Worm (Caenorhabditis elegans) whole organism, young adult: ENCODE measurements around the gene C50H11.13.

Experiments
- B0019.2 ChIP-seq: fragments of 200-800 bp; sonication (Bioruptor generic); conservative IDR thresholded peaks from 2 replicates; pipeline ENCODE4 v1.3.6; 2022; ENCODE audit warnings: missing genetic modification reagents, missing genetic modification characterization, missing compliant biosample characterization
- C06A6.2 ChIP-seq: fragments of 200-800 bp; sonication (Bioruptor generic); conservative IDR thresholded peaks from 2 replicates; pipeline ENCODE4 v1.3.6; 2022; ENCODE audit warnings: missing genetic modification characterization, missing compliant biosample characterization
- D2030.7 ChIP-seq: fragments of 200-800 bp; sonication (Bioruptor generic); IDR thresholded peaks from 2 replicates; pipeline ENCODE4 v1.3.6; 2022; ENCODE audit warnings: missing genetic modification reagents, missing genetic modification characterization, missing compliant biosample characterization
- F23B12.7 ChIP-seq: sonication (generic microtip); optimal IDR thresholded peaks from 2 replicates; lab custom pipeline; 2017; ENCODE audit warnings: missing genetic modification characterization, mild to moderate bottlenecking, missing compliant biosample characterization, antibody characterized with exemption, moderate library complexity; ENCODE audit not compliant: insufficient read depth
- F33H1.4 ChIP-seq: fragments of 200-800 bp; sonication (Bioruptor generic); IDR thresholded peaks from 2 replicates; pipeline ENCODE4 v1.3.6; 2022; ENCODE audit warnings: missing genetic modification reagents, missing genetic modification characterization, missing compliant biosample characterization
- F39B2.1 ChIP-seq: fragments of 200-800 bp; sonication (Bioruptor generic); IDR thresholded peaks from 2 replicates; pipeline ENCODE4 v1.3.6; 2022; ENCODE audit warnings: missing genetic modification reagents, missing genetic modification characterization, missing compliant biosample characterization
- F49E8.2 ChIP-seq: sonication (generic microtip); optimal IDR thresholded peaks from 3 replicates; lab custom pipeline; 2017; ENCODE audit warnings: missing genetic modification characterization, mild to moderate bottlenecking, missing compliant biosample characterization, antibody characterized with exemption, moderate library complexity; ENCODE audit not compliant: insufficient read depth
- F52B5.7 ChIP-seq: sonication (generic microtip); optimal IDR thresholded peaks from 2 replicates; lab custom pipeline; 2016; ENCODE audit warnings: mild to moderate bottlenecking, missing genetic modification characterization, missing compliant biosample characterization
- F57C9.4 ChIP-seq: sonication (generic microtip); optimal IDR thresholded peaks from 2 replicates; lab custom pipeline; 2017; ENCODE audit warnings: mild to moderate bottlenecking, missing genetic modification characterization, missing compliant biosample characterization
- akir-1 ChIP-seq: fragments of 200-800 bp; sonication (Bioruptor generic); optimal IDR thresholded peaks from 2 replicates; lab custom pipeline; 2018; ENCODE audit warnings: mild to moderate bottlenecking, missing genetic modification characterization, moderate library complexity, missing compliant biosample characterization
- aptf-2 ChIP-seq: fragments of 200-800 bp; sonication (Bioruptor generic); conservative IDR thresholded peaks from 2 replicates; pipeline ENCODE4 v1.3.6; 2022; ENCODE audit warnings: missing genetic modification reagents, missing genetic modification characterization, missing compliant biosample characterization
- ccch-3 ChIP-seq: fragments of 200-800 bp; sonication (Bioruptor generic); optimal IDR thresholded peaks from 2 replicates; lab custom pipeline; 2018; ENCODE audit warnings: mild to moderate bottlenecking, missing genetic modification characterization, missing compliant biosample characterization
- cebp-1 ChIP-seq, 2 experiments: fragments of 200-800 bp in 1 of 2; sonication (Bioruptor generic) in 1 of 2; sonication (generic microtip) in 1 of 2; IDR thresholded peaks in 1 of 2; optimal IDR thresholded peaks in 1 of 2; 2 replicates each; pipeline versions ENCODE4 v1.3.6 to Lab custom; 2017 to 2022; ENCODE audit warnings: missing compliant biosample characterization in 2 of 2, missing genetic modification characterization in 2 of 2, mild to moderate bottlenecking in 1 of 2, missing genetic modification reagents in 1 of 2, moderate library complexity in 1 of 2
- ceh-27 ChIP-seq: fragments of 200-800 bp; sonication (Bioruptor generic); optimal IDR thresholded peaks from 2 replicates; lab custom pipeline; 2018; ENCODE audit warnings: mild to moderate bottlenecking, missing genetic modification characterization, moderate library complexity, missing compliant biosample characterization
- ceh-79 ChIP-seq: sonication (generic microtip); optimal IDR thresholded peaks from 2 replicates; lab custom pipeline; 2017; ENCODE audit warnings: mild to moderate bottlenecking, missing genetic modification characterization, missing compliant biosample characterization
- ceh-91 ChIP-seq: fragments of 200-800 bp; sonication (Bioruptor generic); IDR thresholded peaks from 2 replicates; pipeline ENCODE4 v1.3.6; 2022; ENCODE audit warnings: missing genetic modification reagents, missing genetic modification characterization, missing compliant biosample characterization
- chd-7 ChIP-seq: sonication (generic microtip); optimal IDR thresholded peaks from 2 replicates; lab custom pipeline; 2016; ENCODE audit warnings: mild to moderate bottlenecking, missing genetic modification characterization, moderate library complexity, missing compliant biosample characterization
- efl-1 ChIP-seq: fragments of 150-350 bp; optimal IDR thresholded peaks from 2 replicates; lab custom pipeline; 2014; ENCODE audit warnings: missing biosample characterization, missing genetic modification reagents, missing genetic modification characterization
- egl-44 ChIP-seq: fragments of 200-800 bp; sonication (Bioruptor generic); IDR thresholded peaks from 2 replicates; pipeline ENCODE4 v1.3.6; 2022; ENCODE audit warnings: missing genetic modification reagents, missing genetic modification characterization, missing compliant biosample characterization
- egrh-3 ChIP-seq: fragments of 200-800 bp; sonication (Bioruptor generic); IDR thresholded peaks from 2 replicates; pipeline ENCODE4 v1.3.6; 2022; ENCODE audit warnings: missing genetic modification reagents, missing genetic modification characterization, missing compliant biosample characterization
- ekl-4 ChIP-seq: fragments of 200-800 bp; sonication (Bioruptor generic); IDR thresholded peaks from 2 replicates; pipeline ENCODE4 v1.3.6; 2022; ENCODE audit warnings: missing genetic modification reagents, missing genetic modification characterization, missing compliant biosample characterization
- lin-54 ChIP-seq: fragments of 200-800 bp; sonication (Bioruptor generic); optimal IDR thresholded peaks from 2 replicates; lab custom pipeline; 2018; ENCODE audit warnings: mild to moderate bottlenecking, missing genetic modification characterization, missing compliant biosample characterization
- madf-10 ChIP-seq: sonication (generic microtip); optimal IDR thresholded peaks from 2 replicates; lab custom pipeline; 2016; ENCODE audit warnings: mild to moderate bottlenecking, missing genetic modification characterization, missing compliant biosample characterization
- madf-8 ChIP-seq: fragments of 200-800 bp; sonication (Bioruptor generic); conservative IDR thresholded peaks from 2 replicates; pipeline ENCODE4 v1.3.6; 2022; ENCODE audit warnings: missing genetic modification reagents, missing genetic modification characterization, missing compliant biosample characterization
- mcd-1 ChIP-seq: fragments of 200-800 bp; sonication (Bioruptor generic); IDR thresholded peaks from 2 replicates; pipeline ENCODE4 v1.3.6; 2022; ENCODE audit warnings: missing genetic modification reagents, missing genetic modification characterization, missing compliant biosample characterization
- mel-28 ChIP-seq: sonication (generic microtip); optimal IDR thresholded peaks from 2 replicates; lab custom pipeline; 2016; ENCODE audit warnings: borderline replicate concordance, mild to moderate bottlenecking, missing genetic modification characterization, missing compliant biosample characterization
- mes-4 ChIP-seq: sonication (generic microtip); optimal IDR thresholded peaks from 2 replicates; lab custom pipeline; 2016; ENCODE audit warnings: missing genotype, missing genetic modification characterization, missing compliant biosample characterization
- nfyb-1 ChIP-seq: fragments of 200-800 bp; sonication (Bioruptor generic); IDR thresholded peaks from 2 replicates; pipeline ENCODE4 v1.3.6; 2022; ENCODE audit warnings: missing genetic modification reagents, missing genetic modification characterization, missing compliant biosample characterization
- nhr-80 ChIP-seq: sonication (generic microtip); optimal IDR thresholded peaks from 2 replicates; lab custom pipeline; 2016; ENCODE audit warnings: missing genetic modification characterization, missing compliant biosample characterization
- pbrm-1 ChIP-seq: fragments of 200-800 bp; sonication (Bioruptor generic); IDR thresholded peaks from 2 replicates; pipeline ENCODE4 v1.3.6; 2022; ENCODE audit warnings: missing genetic modification reagents, missing genetic modification characterization, missing compliant biosample characterization
- repo-1 ChIP-seq: sonication (generic microtip); optimal IDR thresholded peaks from 2 replicates; lab custom pipeline; 2017; ENCODE audit warnings: mild to moderate bottlenecking, missing genetic modification characterization, missing compliant biosample characterization
- snpc-4 ChIP-seq, 5 experiments: fragments of 150-350 bp in 1 of 5; sonication (generic microtip) in 4 of 5; optimal IDR thresholded peaks; 2 replicates each; lab custom pipeline; 2014 to 2018; ENCODE audit warnings: missing genetic modification characterization in 5 of 5, missing biosample characterization in 3 of 5, antibody characterized with exemption in 2 of 5, mild to moderate bottlenecking in 2 of 5, missing compliant biosample characterization in 2 of 5, missing genotype in 2 of 5, moderate library complexity in 2 of 5, missing genetic modification reagents in 1 of 5
- tbp1 ChIP-seq: fragments of 200-800 bp; sonication (Bioruptor generic); optimal IDR thresholded peaks from 2 replicates; lab custom pipeline; 2018; ENCODE audit warnings: mild to moderate bottlenecking, missing genetic modification characterization, missing compliant biosample characterization
- tlf-1 ChIP-seq: fragments of 200-800 bp; sonication (Bioruptor generic); optimal IDR thresholded peaks from 2 replicates; lab custom pipeline; 2018; ENCODE audit warnings: mild to moderate bottlenecking, missing genetic modification characterization, missing compliant biosample characterization
- unc-130 ChIP-seq: sonication (generic microtip); optimal IDR thresholded peaks from 2 replicates; lab custom pipeline; 2016; ENCODE audit warnings: missing genetic modification reagents, missing genetic modification characterization, missing compliant biosample characterization
- unc-62 ChIP-seq: fragments of 150-350 bp; optimal IDR thresholded peaks from 2 replicates; lab custom pipeline; 2014; ENCODE audit warnings: missing biosample characterization, missing genetic modification reagents, missing genetic modification characterization
- xnd-1 ChIP-seq: sonication (generic microtip); optimal IDR thresholded peaks from 2 replicates; lab custom pipeline; 2016; ENCODE audit warnings: missing genotype, missing genetic modification reagents, missing genetic modification characterization, missing compliant biosample characterization
- zfh-2 ChIP-seq: fragments of 200-800 bp; sonication (Bioruptor generic); conservative IDR thresholded peaks from 2 replicates; pipeline ENCODE4 v1.3.6; 2022; ENCODE audit warnings: missing genetic modification reagents, missing genetic modification characterization, missing compliant biosample characterization
- ztf-28 ChIP-seq: fragments of 200-800 bp; sonication (Bioruptor generic); IDR thresholded peaks from 2 replicates; pipeline ENCODE4 v1.3.6; 2022; ENCODE audit warnings: missing genetic modification reagents, missing genetic modification characterization, missing compliant biosample characterization
- ztf-6 ChIP-seq: fragments of 200-800 bp; sonication (Bioruptor generic); IDR thresholded peaks from 2 replicates; pipeline ENCODE4 v1.3.6; 2022; ENCODE audit warnings: missing genetic modification reagents, missing genetic modification characterization, missing compliant biosample characterization

C50H11.13 gene

ce11 chrV:3044837-3045236, 26.6 kb downstream of the C50H11.13 start, which contains the start of gene F59D6.1:
TSS of gene F59D6.1 (plus strand) at chrV:3045137.
- TF ChIP-seq madf-10 (tag; lab: Kevin White, UChicago) (no peak), F57C9.4 (no peak), mel-28 (tag; lab: Kevin White, UChicago) (no peak), lin-54 (GFP tag; lab: Kevin White, UChicago) (no peak), F33H1.4 (GFP tag; lab: Robert Waterston, UW) (no peak), cebp-1 (GFP tag; IDR thresholded peaks at IDR 0.05; lab: Robert Waterston, UW) (no peak), cebp-1 (tag; optimal IDR thresholded peaks at IDR 0.05; lab: Kevin White, UChicago) (no peak), aptf-2 (GFP tag; lab: Robert Waterston, UW) (no peak), ekl-4 (GFP tag; lab: Robert Waterston, UW) (no peak), ztf-6 (no peak), repo-1 (tag; lab: Kevin White, UChicago) (no peak), pbrm-1 (GFP tag; lab: Robert Waterston, UW) (no peak)
- TF ChIP-seq, all 124 proteins: peak for 0

- TF ChIP-seq F23B12.7 (tag; lab: Kevin White, UChicago) (no peak), F49E8.2 (tag; lab: Kevin White, UChicago) (no peak), efl-1 (GFP tag; lab: Kevin White, UChicago) (no peak), xnd-1 (tag; lab: Kevin White, UChicago) (no peak), chd-7 (tag; lab: Kevin White, UChicago) (no peak), C06A6.2 (no peak), tbp1 (GFP tag; lab: Kevin White, UChicago) (no peak), ceh-91 (no peak), cebp-1 (GFP tag; IDR thresholded peaks at IDR 0.05; lab: Robert Waterston, UW) (no peak), cebp-1 (tag; optimal IDR thresholded peaks at IDR 0.05; lab: Kevin White, UChicago) (no peak), ceh-27 (GFP tag; lab: Kevin White, UChicago) (no peak)
Measured at ce11 chrV:3040930-3041329, 30.5 kb downstream of the C50H11.13 start.

- no peak for TF ChIP-seq mel-28 (tag; lab: Kevin White, UChicago)
- TF ChIP-seq mcd-1: no peak
- TF ChIP-seq D2030.7 (GFP tag; lab: Robert Waterston, UW): no peak
- TF ChIP-seq ekl-4 (GFP tag; lab: Robert Waterston, UW): no peak
Measured at ce11 chrV:3039282-3039681, 32.2 kb downstream of the C50H11.13 start, which contains the start of gene chpf-2. TSS of gene chpf-2 (minus strand) at chrV:3039382.

- TF ChIP-seq nhr-80 (tag; lab: Kevin White, UChicago) (no peak), madf-8 (no peak), F39B2.1 (GFP tag; lab: Robert Waterston, UW) (no peak), egl-44 (no peak), mcd-1 (no peak), mel-28 (tag; lab: Kevin White, UChicago) (no peak), snpc-4 (GFP tag; optimal IDR thresholded peaks at IDR 0.05; lab: Kevin White, UChicago) (no peak), snpc-4 (tag; optimal IDR thresholded peaks at IDR 0.05; lab: Kevin White, UChicago) (peak in 1 of 4 experiments; percentile 22), egrh-3 (peak; percentile 75; the same call in 1 of the 2 replicates)
- TF ChIP-seq, all 124 proteins: peak for 2
Measured at ce11 chrV:3038058-3038457, 33.4 kb downstream of the C50H11.13 start.

- TF ChIP-seq unc-62 (GFP tag; lab: Kevin White, UChicago): no peak
- no peak for TF ChIP-seq ccch-3 (GFP tag; lab: Kevin White, UChicago)
- TF ChIP-seq mes-4: no peak
- TF ChIP-seq ceh-79: no peak
- no peak for TF ChIP-seq unc-130 (GFP tag; lab: Kevin White, UChicago)
- TF ChIP-seq C06A6.2: no peak
- no peak for TF ChIP-seq tlf-1 (GFP tag; lab: Kevin White, UChicago)
- no peak for TF ChIP-seq nfyb-1 (GFP tag; lab: Robert Waterston, UW)
- no peak for TF ChIP-seq F52B5.7 (tag; lab: Kevin White, UChicago)
- TF ChIP-seq egl-44: no peak
- no peak for TF ChIP-seq akir-1
- no peak for TF ChIP-seq ztf-28 (GFP tag; lab: Robert Waterston, UW)
- TF ChIP-seq zfh-2 (GFP tag; lab: Robert Waterston, UW): no peak
- TF ChIP-seq B0019.2 (GFP tag; lab: Robert Waterston, UW): no peak
Measured at ce11 chrV:3034236-3034635, 37.2 kb downstream of the C50H11.13 start, which contains the start of gene srw-8. TSS of gene srw-8 (minus strand) at chrV:3034336.
